Worm (Caenorhabditis elegans) whole organism, midembryonic: ENCODE results near the gene clc-13.

Experiments
- T22C8.4 ChIP-seq: fragments of 200-800 bp; sonication (Bioruptor generic); IDR thresholded peaks from 2 replicates; pipeline ENCODE4 v1.3.6; 2022; ENCODE audit warnings: missing genetic modification characterization, missing compliant biosample characterization
- cog-1 ChIP-seq: sonication (generic microtip); optimal IDR thresholded peaks from 2 replicates; lab custom pipeline; 2016; ENCODE audit warnings: missing genetic modification characterization, missing compliant biosample characterization
- flt-1 ChIP-seq: fragments of 200-800 bp; sonication (Bioruptor generic); IDR thresholded peaks from 2 replicates; pipeline ENCODE4 v1.3.6; 2022; ENCODE audit warnings: missing genetic modification characterization, missing compliant biosample characterization
- klf-2 ChIP-seq: fragments of 200-800 bp; sonication (Bioruptor generic); conservative IDR thresholded peaks from 2 replicates; pipeline ENCODE4 v1.3.6; 2022; ENCODE audit warnings: missing genetic modification reagents, missing genetic modification characterization, missing compliant biosample characterization
- med-1 ChIP-seq: sonication (generic microtip); optimal IDR thresholded peaks from 2 replicates; lab custom pipeline; 2017; ENCODE audit warnings: missing genetic modification characterization, mild to moderate bottlenecking, missing compliant biosample characterization, antibody characterized with exemption, missing genetic modification reagents; ENCODE audit not compliant: insufficient read depth
- ref-1 ChIP-seq: fragments of 200-800 bp; sonication (Bioruptor generic); conservative IDR thresholded peaks from 2 replicates; pipeline ENCODE4 v1.3.6; 2022; ENCODE audit warnings: missing genetic modification reagents, missing genetic modification characterization, missing compliant biosample characterization
- tab-1 ChIP-seq: fragments of 200-800 bp; sonication (Bioruptor generic); IDR thresholded peaks from 2 replicates; pipeline ENCODE4 v1.3.6; 2022; ENCODE audit warnings: missing genetic modification characterization, missing compliant biosample characterization
- ztf-23 ChIP-seq: fragments of 200-800 bp; sonication (Bioruptor generic); IDR thresholded peaks from 2 replicates; pipeline ENCODE4 v1.3.6; 2022; ENCODE audit warnings: missing genetic modification reagents, missing genetic modification characterization, missing compliant biosample characterization
- ztf-29 ChIP-seq: fragments of 200-800 bp; sonication (Bioruptor generic); IDR thresholded peaks from 2 replicates; pipeline ENCODE4 v1.3.6; 2022; ENCODE audit warnings: missing genetic modification reagents, missing genetic modification characterization, missing compliant biosample characterization

Gene clc-13

ce11 chrV:16991734-16992133, 22.5 kb upstream of the clc-13 start, which contains the start of gene srz-95:
Gene srz-95, plus strand, starts transcription at chrV:16992034.
- TF ChIP-seq tab-1 (no peak), med-1 (no peak), klf-2 (GFP tag; lab: Robert Waterston, UW) (no peak), ref-1 (GFP tag; lab: Robert Waterston, UW) (no peak), cog-1 (tag; lab: Kevin White, UChicago) (no peak), ztf-23 (no peak), ztf-29 (no peak), T22C8.4 (GFP tag; lab: Robert Waterston, UW) (no peak), flt-1 (no peak)

- TF ChIP-seq ref-1 (GFP tag; lab: Robert Waterston, UW) (no peak), cog-1 (tag; lab: Kevin White, UChicago) (no peak), klf-2 (GFP tag; lab: Robert Waterston, UW) (no peak), T22C8.4 (GFP tag; lab: Robert Waterston, UW) (no peak), ztf-29 (no peak), med-1 (no peak)
Measured at ce11 chrV:16992383-16992782, 21.8 kb upstream of the clc-13 start.

ce11 chrV:17000204-17000603, 14.0 kb upstream of the clc-13 start, which contains the start of gene str-217:
Gene str-217, minus strand, starts transcription at chrV:17000304.
- TF ChIP-seq tab-1 (no peak), T22C8.4 (GFP tag; lab: Robert Waterston, UW) (no peak), ref-1 (GFP tag; lab: Robert Waterston, UW) (no peak), ztf-23 (no peak), klf-2 (GFP tag; lab: Robert Waterston, UW) (no peak), flt-1 (no peak), ztf-29 (no peak), med-1 (no peak), cog-1 (tag; lab: Kevin White, UChicago) (no peak)

ce11 chrV:17000635-17001034, 13.6 kb upstream of the clc-13 start:
- TF ChIP-seq cog-1 (tag; lab: Kevin White, UChicago) (no peak), med-1 (no peak), ztf-23 (no peak), tab-1 (no peak), T22C8.4 (GFP tag; lab: Robert Waterston, UW) (no peak), ztf-29 (no peak), flt-1 (no peak), klf-2 (GFP tag; lab: Robert Waterston, UW) (no peak)

ce11 chrV:17001167-17001566, 13.0 kb upstream of the clc-13 start, which contains the start of gene sri-9:
Gene sri-9, plus strand, starts transcription at chrV:17001467.
- TF ChIP-seq ztf-23 (no peak), flt-1 (no peak), ztf-29 (no peak), T22C8.4 (GFP tag; lab: Robert Waterston, UW) (no peak), cog-1 (tag; lab: Kevin White, UChicago) (no peak), klf-2 (GFP tag; lab: Robert Waterston, UW) (no peak), tab-1 (no peak), ref-1 (GFP tag; lab: Robert Waterston, UW) (no peak), med-1 (no peak)

DNA sequence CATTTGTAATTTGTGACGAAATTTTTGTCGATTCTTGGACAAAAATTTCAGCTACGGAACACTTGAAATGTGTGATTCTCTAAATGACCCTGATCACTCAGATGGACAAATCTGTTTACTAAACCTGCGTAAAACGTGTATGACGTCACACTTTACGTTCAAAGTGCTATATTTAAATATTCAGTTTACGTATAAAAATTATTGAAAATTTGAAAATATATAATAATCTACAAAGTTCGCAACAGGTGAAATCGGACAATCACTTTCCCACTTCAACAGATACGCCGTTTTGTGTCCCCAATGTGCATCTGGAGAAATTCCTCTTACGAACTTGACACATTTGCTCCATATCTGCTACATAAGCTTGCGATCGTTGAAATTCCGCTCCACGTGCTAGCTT, 9.0 kb upstream of the clc-13 start, which contains the start of gene srh-131:
Gene srh-131, plus strand, starts transcription at position 301 of the 400 bp plus-strand sequence.
- TF ChIP-seq flt-1 (no peak), T22C8.4 (GFP tag; lab: Robert Waterston, UW) (no peak), tab-1 (no peak), klf-2 (GFP tag; lab: Robert Waterston, UW) (no peak), cog-1 (tag; lab: Kevin White, UChicago) (no peak)

DNA sequence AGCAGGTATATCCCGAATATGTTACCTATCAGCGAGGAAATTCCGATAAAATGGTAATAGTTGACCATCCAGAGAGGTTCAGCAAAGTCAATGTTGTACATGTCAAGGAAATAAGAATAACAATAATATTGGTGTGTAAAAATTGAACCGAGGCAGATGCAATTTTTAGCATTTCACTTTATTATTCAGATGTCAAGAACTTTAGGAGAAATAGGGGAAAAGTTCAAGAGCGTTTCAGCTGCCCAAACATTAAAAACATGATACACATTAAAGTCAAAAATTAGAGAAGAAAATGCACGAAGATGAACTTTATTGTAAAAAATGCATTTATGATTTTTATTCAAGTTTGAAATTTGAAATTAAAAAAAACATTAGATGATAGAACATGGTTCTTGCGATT, 5.9 kb upstream of the clc-13 start, which contains the start of gene sri-69:
Gene sri-69, minus strand, starts transcription at position 101 of the 400 bp plus-strand sequence.
- TF ChIP-seq klf-2 (GFP tag; lab: Robert Waterston, UW) = no peak
- TF ChIP-seq tab-1 = no peak
- TF ChIP-seq ref-1 (GFP tag; lab: Robert Waterston, UW) = no peak
- no peak for TF ChIP-seq flt-1
- no peak for TF ChIP-seq ztf-23
- no peak for TF ChIP-seq med-1
- TF ChIP-seq ztf-29 = no peak
- no peak for TF ChIP-seq cog-1 (tag; lab: Kevin White, UChicago)
- TF ChIP-seq T22C8.4 (GFP tag; lab: Robert Waterston, UW) = no peak

DNA sequence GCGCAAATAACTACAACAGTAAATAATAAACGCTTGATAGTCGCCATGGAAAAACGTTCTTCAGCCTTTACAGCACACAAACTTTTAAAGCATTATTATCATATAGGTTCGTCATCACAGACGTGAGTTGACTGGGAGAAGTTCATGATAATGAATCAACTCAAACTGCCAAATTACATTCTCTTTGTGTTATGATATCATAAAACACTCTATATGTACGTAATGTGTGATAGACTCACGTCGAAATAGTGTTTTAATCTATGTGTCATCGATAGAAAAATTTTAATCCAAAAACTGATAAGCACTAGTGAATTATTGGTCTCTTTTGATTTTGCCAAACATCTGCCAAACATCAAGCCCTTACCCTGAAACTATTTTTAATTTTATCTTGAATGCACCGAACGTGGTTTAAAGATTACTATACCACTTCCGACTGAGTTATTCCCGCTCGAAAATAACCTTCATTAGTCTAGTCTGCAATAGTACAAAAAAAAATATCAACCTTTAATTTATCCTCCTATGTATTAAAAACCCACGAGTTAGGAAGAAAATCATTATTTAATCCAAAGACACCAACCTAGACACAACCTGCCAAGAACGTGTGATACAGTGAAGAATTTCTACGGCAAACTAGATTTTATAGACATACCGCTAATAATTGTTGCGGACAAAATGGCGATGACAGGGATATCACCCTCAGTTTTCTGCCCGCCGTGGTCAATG, 4.7 kb upstream of the clc-13 start, which contains the start of the genes clc-12 and clec-240:
Gene clc-12, minus strand, starts transcription at position 47 of the 723 bp plus-strand sequence.
Gene clec-240, plus strand, starts transcription at position 673 of the 723 bp plus-strand sequence.
- TF ChIP-seq ref-1 (GFP tag; lab: Robert Waterston, UW) = no peak
- no peak for TF ChIP-seq med-1
- TF ChIP-seq cog-1 (tag; lab: Kevin White, UChicago) = no peak
- TF ChIP-seq ztf-29 = no peak
- TF ChIP-seq flt-1 = no peak
- no peak for TF ChIP-seq klf-2 (GFP tag; lab: Robert Waterston, UW)

- no peak for TF ChIP-seq ref-1 (GFP tag; lab: Robert Waterston, UW)
- TF ChIP-seq klf-2 (GFP tag; lab: Robert Waterston, UW) = no peak
- TF ChIP-seq T22C8.4 (GFP tag; lab: Robert Waterston, UW) = no peak
- no peak for TF ChIP-seq ztf-23
- TF ChIP-seq tab-1 = no peak
- TF ChIP-seq med-1 = no peak
- no peak for TF ChIP-seq flt-1
- TF ChIP-seq cog-1 (tag; lab: Kevin White, UChicago) = no peak
- no peak for TF ChIP-seq ztf-29
Measured at ce11 chrV:17013232-17013631, 976 bp upstream of the clc-13 start, which contains the start of gene clec-241. Gene clec-241, minus strand, starts transcription at chrV:17013332.

DNA sequence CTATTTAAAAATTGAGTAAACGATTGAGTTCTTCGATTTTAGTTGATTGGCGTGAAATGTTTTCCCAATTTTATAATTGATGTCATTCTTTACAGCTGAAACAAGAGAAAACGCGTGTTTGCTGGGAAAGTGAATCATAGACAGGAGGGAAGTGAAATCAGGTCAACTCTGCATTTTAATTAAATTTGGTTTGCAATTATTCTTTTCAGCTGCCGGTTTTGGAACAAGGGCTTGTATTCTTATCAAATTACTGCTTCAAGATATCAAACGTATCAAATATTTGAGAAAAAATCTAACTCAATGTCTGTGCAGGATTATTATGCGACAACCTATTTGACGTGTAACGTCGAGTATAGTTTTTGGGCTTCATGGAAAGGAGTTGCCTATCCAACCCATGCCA, 2.6 kb downstream of the clc-13 start, which contains the start of gene srh-97:
Gene srh-97, plus strand, starts transcription at position 301 of the 400 bp plus-strand sequence.
- no peak for TF ChIP-seq flt-1
- TF ChIP-seq ztf-23 = no peak
- TF ChIP-seq cog-1 (tag; lab: Kevin White, UChicago) = no peak
- TF ChIP-seq tab-1 = no peak
- no peak for TF ChIP-seq T22C8.4 (GFP tag; lab: Robert Waterston, UW)
- TF ChIP-seq med-1 = no peak
- TF ChIP-seq klf-2 (GFP tag; lab: Robert Waterston, UW) = no peak
- no peak for TF ChIP-seq ref-1 (GFP tag; lab: Robert Waterston, UW)
- TF ChIP-seq ztf-29 = no peak
